Worm (Caenorhabditis elegans): ENCODE measurements around the gene pud-1.1.
A peak's percentile ranks its signal among the peaks of the same experiment; 100 is the strongest.

pud-1.1 gene

DNA sequence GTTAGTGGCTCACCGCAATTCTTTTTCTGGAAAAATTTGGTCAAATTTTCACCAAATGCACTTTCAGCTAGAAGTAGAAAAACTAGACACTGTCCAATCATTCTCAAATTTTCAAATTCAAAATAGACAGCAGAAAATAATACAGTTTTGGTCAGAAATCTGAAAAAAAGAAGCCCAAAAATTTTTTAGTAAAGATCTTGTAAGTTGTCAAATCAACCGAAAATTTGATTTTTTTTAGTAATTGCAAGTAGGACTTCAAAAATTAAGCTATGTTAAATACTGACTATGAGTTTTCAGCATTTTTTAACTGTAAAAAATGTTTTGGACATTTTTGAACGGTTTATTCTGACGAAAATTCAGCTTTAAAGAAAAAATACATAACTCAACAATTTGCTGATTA is 29.3 kb upstream of the pud-1.1 start, which contains the start of gene Y19D10B.8:
TSS of gene Y19D10B.8 (minus strand) at position 101 of the 400 bp plus-strand sequence.
- TF ChIP-seq ceh-40 (GFP tag; IDR thresholded peaks at IDR 0.05) (no peak), zim-3 (tag; optimal IDR thresholded peaks at IDR 0.05) (no peak), nfyb-1 (GFP tag; IDR thresholded peaks at IDR 0.05) (no peak), D2030.7 (GFP tag; IDR thresholded peaks at IDR 0.05) (no peak)

ce11 chrV:2303775-2304174 is 26.5 kb upstream of the pud-1.1 start, which contains the start of gene irld-15:
Gene irld-15, minus strand, starts transcription at chrV:2303875.
- TF ChIP-seq egrh-3 (GFP tag; IDR thresholded peaks at IDR 0.05): no peak
- TF ChIP-seq tlf-1 (GFP tag; optimal IDR thresholded peaks at IDR 0.05): no peak
- TF ChIP-seq nfya-2 (GFP tag; IDR thresholded peaks at IDR 0.05): no peak
- TF ChIP-seq ztf-3 (GFP tag; optimal IDR thresholded peaks at IDR 0.05): no peak
- TF ChIP-seq B0336.3 (GFP tag; IDR thresholded peaks at IDR 0.05): no peak
- TF ChIP-seq nhr-90 (tag; optimal IDR thresholded peaks at IDR 0.05): no peak
- TF ChIP-seq rcor-1 (GFP tag; IDR thresholded peaks at IDR 0.05): no peak
- no peak for TF ChIP-seq F33H1.4 (GFP tag; IDR thresholded peaks at IDR 0.05)
- TF ChIP-seq F57C9.4 (tag; optimal IDR thresholded peaks at IDR 0.05): no peak
- no peak for TF ChIP-seq bed-2 (GFP tag; IDR thresholded peaks at IDR 0.05)
- no peak for TF ChIP-seq fkh-3 (tag; optimal IDR thresholded peaks at IDR 0.05)
- TF ChIP-seq sdz-38 (tag; optimal IDR thresholded peaks at IDR 0.05): no peak
- no peak for TF ChIP-seq ceh-91 (GFP tag; IDR thresholded peaks at IDR 0.05)
- TF ChIP-seq ceh-40 (GFP tag; IDR thresholded peaks at IDR 0.05): no peak
- no peak for TF ChIP-seq C17E4.6 (GFP tag; IDR thresholded peaks at IDR 0.05)
- TF ChIP-seq F22D6.2 (tag; optimal IDR thresholded peaks at IDR 0.05): no peak
- no peak for TF ChIP-seq C06A6.2 (GFP tag; conservative IDR thresholded peaks at IDR 0.05)
- no peak for TF ChIP-seq attf-6 (GFP tag; IDR thresholded peaks at IDR 0.05)
- no peak for TF ChIP-seq K12H6.12 (tag; optimal IDR thresholded peaks at IDR 0.05)
- no peak for TF ChIP-seq pbrm-1 (GFP tag; IDR thresholded peaks at IDR 0.05)

ce11 chrV:2306383-2306782 is 23.8 kb upstream of the pud-1.1 start:
- TF ChIP-seq F23B12.7 (tag; optimal IDR thresholded peaks at IDR 0.05; ENCODE audit: insufficient read depth) (no peak), gei-17 (GFP tag; optimal IDR thresholded peaks at IDR 0.05) (no peak), ZK185.1 (tag; optimal IDR thresholded peaks at IDR 0.05; ENCODE audit: poor library complexity, severe bottlenecking) (no peak), fkh-3 (tag; optimal IDR thresholded peaks at IDR 0.05) (no peak), B0019.2 (GFP tag; conservative IDR thresholded peaks at IDR 0.05) (no peak), tbx-9 (tag; optimal IDR thresholded peaks at IDR 0.05; ENCODE audit: borderline replicate concordance) (no peak), pha-4 (tag; optimal IDR thresholded peaks at IDR 0.05) (no peak), rec-8 (tag; optimal IDR thresholded peaks at IDR 0.05) (no peak), F33H1.4 (GFP tag; IDR thresholded peaks at IDR 0.05) (no peak), ztf-3 (GFP tag; optimal IDR thresholded peaks at IDR 0.05) (no peak), lsl-1 (GFP tag; optimal IDR thresholded peaks at IDR 0.05) (no peak), lsy-27 (tag; optimal IDR thresholded peaks at IDR 0.05; ENCODE audit: borderline replicate concordance, insufficient read depth) (no peak), attf-5 (GFP tag; optimal IDR thresholded peaks at IDR 0.05) (no peak), lin-40 (tag; optimal IDR thresholded peaks at IDR 0.05) (no peak), ceh-58 (GFP tag; IDR thresholded peaks at IDR 0.05) (no peak)

ce11 chrV:2308246-2308645 is 22.0 kb upstream of the pud-1.1 start:
- TF ChIP-seq F22D6.2 (tag; optimal IDR thresholded peaks at IDR 0.05) (no peak), tbx-9 (tag; optimal IDR thresholded peaks at IDR 0.05; ENCODE audit: borderline replicate concordance) (no peak), gei-17 (GFP tag; optimal IDR thresholded peaks at IDR 0.05) (no peak), tbp1 (GFP tag; optimal IDR thresholded peaks at IDR 0.05) (peak; percentile 43), snpc-3.4 (tag; optimal IDR thresholded peaks at IDR 0.05) (no peak), zim-3 (tag; optimal IDR thresholded peaks at IDR 0.05) (no peak), K12H6.12 (tag; optimal IDR thresholded peaks at IDR 0.05) (no peak), nfyb-1 (GFP tag; IDR thresholded peaks at IDR 0.05) (peak; percentile 72), nhr-90 (tag; optimal IDR thresholded peaks at IDR 0.05) (peak; percentile 57), atf-7 (tag; optimal IDR thresholded peaks at IDR 0.05) (peak; percentile 82), attf-6 (GFP tag; IDR thresholded peaks at IDR 0.05) (no peak), F49E8.2 (tag; optimal IDR thresholded peaks at IDR 0.05; ENCODE audit: insufficient read depth) (no peak), tlf-1 (GFP tag; optimal IDR thresholded peaks at IDR 0.05) (peak; percentile 31), dpff-1 (tag; optimal IDR thresholded peaks at IDR 0.05) (no peak), ztf-22 (GFP tag; optimal IDR thresholded peaks at IDR 0.05) (peak; percentile 65), B0261.1 (tag; optimal IDR thresholded peaks at IDR 0.05) (no peak), nhr-80 (tag; optimal IDR thresholded peaks at IDR 0.05) (peak; percentile 99), unc-62 (GFP tag; optimal IDR thresholded peaks at IDR 0.05) (peak; percentile 10)
